Worm (Caenorhabditis elegans) whole organism, L1 larva: Measurements from ENCODE around the gene R07B7.12.

ENCODE experiments used
- ceh-82 ChIP-seq, 3 experiments: fragments of 150-350 bp in 1 of 3; sonication (generic microtip) in 2 of 3; optimal IDR thresholded peaks; 2 replicates each; lab custom pipeline; 2014 to 2017; ENCODE audit warnings: missing biosample characterization in 3 of 3, missing genetic modification characterization in 3 of 3
- egl-27 ChIP-seq, 2 experiments: fragments of 150-350 bp in 1 of 2; sonication (generic microtip); optimal IDR thresholded peaks; 3 replicates each; lab custom pipeline; 2017 to 2018; ENCODE audit warnings: missing biosample characterization in 2 of 2, missing genetic modification characterization in 2 of 2, missing genetic modification reagents in 2 of 2
- elt-3 ChIP-seq, 6 experiments: fragments of 150-350 bp in 1 of 6; sonication (generic microtip); optimal IDR thresholded peaks; 2 replicates each; lab custom pipeline; 2017 to 2018; ENCODE audit warnings: missing biosample characterization in 6 of 6, missing genetic modification characterization in 6 of 6, inconsistent platforms in 1 of 6
- fos-1 ChIP-seq: fragments of 150-350 bp; optimal IDR thresholded peaks from 2 replicates; lab custom pipeline; 2014; ENCODE audit warnings: missing biosample characterization, missing genetic modification characterization
- lin-15B ChIP-seq: fragments of 150-350 bp; sonication (generic microtip); optimal IDR thresholded peaks from 3 replicates; lab custom pipeline; 2014; ENCODE audit warnings: missing biosample characterization, missing genetic modification characterization
- mef-2 ChIP-seq: fragments of 150-350 bp; optimal IDR thresholded peaks from 2 replicates; lab custom pipeline; 2014; ENCODE audit warnings: missing biosample characterization, missing genetic modification characterization
- nhr-12 ChIP-seq: sonication (generic microtip); optimal IDR thresholded peaks from 2 replicates; lab custom pipeline; 2017; ENCODE audit warnings: missing biosample characterization, missing genetic modification characterization
- nhr-77 ChIP-seq: fragments of 150-350 bp; optimal IDR thresholded peaks from 2 replicates; lab custom pipeline; 2014; ENCODE audit warnings: missing biosample characterization, missing genetic modification characterization
- nhr-90 ChIP-seq: sonication (generic microtip); optimal IDR thresholded peaks from 2 replicates; lab custom pipeline; 2016; ENCODE audit warnings: mild to moderate bottlenecking, missing genetic modification characterization, missing compliant biosample characterization; ENCODE audit not compliant: poor library complexity
- tbx-2 ChIP-seq: sonication (generic microtip); optimal IDR thresholded peaks from 2 replicates; lab custom pipeline; 2016; ENCODE audit warnings: missing genetic modification characterization, missing compliant biosample characterization
- zag-1 ChIP-seq: fragments of 150-350 bp; optimal IDR thresholded peaks from 2 replicates; lab custom pipeline; 2014; ENCODE audit warnings: missing biosample characterization, missing genetic modification characterization

- TF ChIP-seq nhr-90 (tag; lab: Kevin White, UChicago) (no peak), elt-3 (tag; optimal IDR thresholded peaks at IDR 0.05; lab: Kevin White, UChicago) (no peak), egl-27 (tag; optimal IDR thresholded peaks at IDR 0.05; lab: Kevin White, UChicago) (no peak), mef-2 (tag; lab: Kevin White, UChicago) (no peak), nhr-77 (tag; lab: Kevin White, UChicago) (no peak), lin-15B (tag; lab: Kevin White, UChicago) (no peak), nhr-12 (no peak), tbx-2 (tag; lab: Kevin White, UChicago) (no peak), ceh-82 (tag; optimal IDR thresholded peaks at IDR 0.05; lab: Kevin White, UChicago) (no peak), fos-1 (tag; lab: Kevin White, UChicago) (no peak), zag-1 (no peak)
Measured at ce11 chrV:12084216-12084615, 4.7 kb upstream of the R07B7.12 start, which contains the start of gene R07B7.8.
